Worm (Caenorhabditis elegans): ENCODE measurements around the gene F46C5.1.

F46C5.1 gene

DNA sequence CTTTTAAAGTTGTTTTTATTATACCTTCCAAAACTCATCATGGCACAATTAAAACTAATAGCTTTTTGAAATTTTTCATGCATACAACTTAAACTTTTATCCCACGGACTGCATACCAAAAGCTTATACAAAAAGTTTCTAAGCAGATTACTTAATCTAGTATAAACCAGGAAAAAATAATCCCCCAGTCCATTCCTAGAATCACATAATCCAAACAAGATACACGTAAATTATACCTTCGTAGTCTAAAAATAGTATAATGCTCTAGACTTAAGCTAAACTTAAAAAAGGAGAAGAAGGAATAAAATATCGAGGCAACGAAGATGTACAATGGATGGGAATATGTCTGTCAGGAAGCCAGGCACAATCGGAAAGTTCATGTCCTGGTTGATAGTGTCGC is 25.8 kb downstream of the F46C5.1 start:
- TF ChIP-seq Y53G8AR.9 (GFP tag; conservative IDR thresholded peaks at IDR 0.05) (no peak), mxl-1 (tag; optimal IDR thresholded peaks at IDR 0.05) (no peak), K11D2.4 (GFP tag; IDR thresholded peaks at IDR 0.05) (no peak), dpff-1 (tag; optimal IDR thresholded peaks at IDR 0.05) (no peak), madf-10 (tag; optimal IDR thresholded peaks at IDR 0.05) (no peak), lin-54 (GFP tag; optimal IDR thresholded peaks at IDR 0.05) (no peak), hlh-12 (tag; optimal IDR thresholded peaks at IDR 0.05) (no peak), madf-3 (GFP tag; IDR thresholded peaks at IDR 0.05) (no peak), athp-1 (tag; optimal IDR thresholded peaks at IDR 0.05) (no peak), cebp-2 (GFP tag; IDR thresholded peaks at IDR 0.05) (no peak), T07F8.4 (tag; optimal IDR thresholded peaks at IDR 0.05) (no peak), pbrm-1 (GFP tag; IDR thresholded peaks at IDR 0.05) (no peak), let-526 (GFP tag; IDR thresholded peaks at IDR 0.05) (no peak), F23B12.7 (tag; optimal IDR thresholded peaks at IDR 0.05; ENCODE audit: insufficient read depth) (no peak)

DNA sequence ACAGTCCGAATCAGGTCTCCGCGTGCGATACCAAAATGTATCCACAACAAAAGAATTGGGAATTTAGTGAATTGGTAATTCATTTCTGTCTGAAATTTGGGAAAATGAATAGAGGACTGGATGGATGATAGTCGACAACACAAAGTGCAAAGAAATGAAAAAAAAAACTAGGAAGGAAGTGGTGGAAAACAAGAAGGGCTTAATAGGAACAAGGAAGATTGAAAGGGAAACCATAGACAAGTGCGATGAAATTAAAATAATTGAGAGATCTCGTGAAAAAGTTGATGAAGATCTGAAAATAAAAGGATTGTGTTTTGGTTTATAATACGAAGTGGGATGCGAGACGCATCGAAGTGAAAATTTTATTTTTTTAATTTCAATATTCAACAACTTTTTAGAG is 26.9 kb downstream of the F46C5.1 start, which contains the start of gene F07H5.7:
Gene F07H5.7, minus strand, starts transcription at position 101 of the 400 bp plus-strand sequence.
- TF ChIP-seq F10E7.11 (tag; optimal IDR thresholded peaks at IDR 0.05) = no peak
- no peak for TF ChIP-seq madf-3 (GFP tag; IDR thresholded peaks at IDR 0.05)
- no peak for TF ChIP-seq bed-1 (GFP tag; IDR thresholded peaks at IDR 0.05)
- TF ChIP-seq T07F8.4 (tag; optimal IDR thresholded peaks at IDR 0.05) = no peak
- TF ChIP-seq atf-7 (tag; optimal IDR thresholded peaks at IDR 0.05) = no peak
- TF ChIP-seq F52B5.7 (tag; optimal IDR thresholded peaks at IDR 0.05) = no peak
- no peak for TF ChIP-seq Y56A3A.18 (GFP tag; IDR thresholded peaks at IDR 0.05)
- no peak for TF ChIP-seq ceh-100 (GFP tag; IDR thresholded peaks at IDR 0.05)
- TF ChIP-seq mcd-1 (GFP tag; IDR thresholded peaks at IDR 0.05) = no peak
- no peak for TF ChIP-seq ztf-26 (tag; optimal IDR thresholded peaks at IDR 0.05)
- no peak for TF ChIP-seq lsl-1 (GFP tag; optimal IDR thresholded peaks at IDR 0.05)
- TF ChIP-seq ets-4 (GFP tag; optimal IDR thresholded peaks at IDR 0.05) = no peak
- TF ChIP-seq F22D6.2 (tag; optimal IDR thresholded peaks at IDR 0.05) = no peak
- no peak for TF ChIP-seq hmg-1.2 (GFP tag; IDR thresholded peaks at IDR 0.05)
- TF ChIP-seq unc-130 (GFP tag; optimal IDR thresholded peaks at IDR 0.05) = no peak
- no peak for TF ChIP-seq C17E4.6 (GFP tag; IDR thresholded peaks at IDR 0.05)

DNA sequence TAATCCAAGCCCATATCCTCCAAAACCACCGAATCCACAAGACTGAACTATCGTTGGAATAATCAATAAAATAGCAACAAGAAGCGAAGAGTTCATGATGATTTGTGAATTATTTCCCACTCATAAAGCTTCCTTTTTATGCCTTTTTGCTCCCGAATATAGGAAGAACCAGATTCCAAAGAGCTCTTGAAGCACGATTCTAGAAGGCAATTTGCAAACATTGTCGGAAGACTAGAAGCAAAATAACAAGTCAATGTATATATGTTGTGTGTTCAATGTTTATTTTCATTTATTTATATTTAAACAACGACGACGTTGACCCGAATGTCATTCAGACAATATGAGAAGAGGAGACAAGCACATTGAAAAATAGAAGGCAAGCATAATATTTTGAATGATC is 28.4 kb downstream of the F46C5.1 start, which contains the start of gene idpa-2:
Gene idpa-2, minus strand, starts transcription at position 101 of the 400 bp plus-strand sequence.
- TF ChIP-seq chd-7 (tag; optimal IDR thresholded peaks at IDR 0.05) = no peak
- TF ChIP-seq hmg-1.2 (GFP tag; IDR thresholded peaks at IDR 0.05) = no peak
- TF ChIP-seq C17E4.6 (GFP tag; IDR thresholded peaks at IDR 0.05) = no peak
- TF ChIP-seq ceh-100 (GFP tag; IDR thresholded peaks at IDR 0.05) = no peak
- no peak for TF ChIP-seq madf-3 (GFP tag; IDR thresholded peaks at IDR 0.05)
- no peak for TF ChIP-seq cebp-1 (GFP tag; IDR thresholded peaks at IDR 0.05)
- TF ChIP-seq cebp-1 (tag; optimal IDR thresholded peaks at IDR 0.05) = no peak
- no peak for TF ChIP-seq F23B12.7 (tag; optimal IDR thresholded peaks at IDR 0.05; ENCODE audit: insufficient read depth)
- TF ChIP-seq B0336.3 (GFP tag; IDR thresholded peaks at IDR 0.05) = no peak
- no peak for TF ChIP-seq rpc-1 (optimal IDR thresholded peaks at IDR 0.05)
- no peak for TF ChIP-seq rpc-1 (tag; optimal IDR thresholded peaks at IDR 0.05)
- no peak for TF ChIP-seq madf-10 (tag; optimal IDR thresholded peaks at IDR 0.05)
- TF ChIP-seq mxl-1 (tag; optimal IDR thresholded peaks at IDR 0.05) = no peak
- no peak for TF ChIP-seq F10E7.11 (tag; optimal IDR thresholded peaks at IDR 0.05)
- TF ChIP-seq ceh-40 (GFP tag; IDR thresholded peaks at IDR 0.05) = no peak
- TF ChIP-seq rcor-1 (GFP tag; IDR thresholded peaks at IDR 0.05) = no peak
- TF ChIP-seq cebp-2 (GFP tag; IDR thresholded peaks at IDR 0.05) = no peak
- no peak for TF ChIP-seq F39B2.1 (GFP tag; IDR thresholded peaks at IDR 0.05)
- TF ChIP-seq hrde-1 (tag; optimal IDR thresholded peaks at IDR 0.05; ENCODE audit: borderline replicate concordance) = no peak
- no peak for TF ChIP-seq nhr-80 (tag; optimal IDR thresholded peaks at IDR 0.05)

All from whole organism, young adult.